Worm (Caenorhabditis elegans) whole organism, midembryonic: ENCODE results near the gene C43F9.5.

Experiments used
- T22C8.4 ChIP-seq: fragments of 200-800 bp; sonication (Bioruptor generic); IDR thresholded peaks from 2 replicates; pipeline ENCODE4 v1.3.6; 2022; ENCODE audit warnings: missing genetic modification characterization, missing compliant biosample characterization
- cog-1 ChIP-seq: sonication (generic microtip); optimal IDR thresholded peaks from 2 replicates; lab custom pipeline; 2016; ENCODE audit warnings: missing genetic modification characterization, missing compliant biosample characterization
- flt-1 ChIP-seq: fragments of 200-800 bp; sonication (Bioruptor generic); IDR thresholded peaks from 2 replicates; pipeline ENCODE4 v1.3.6; 2022; ENCODE audit warnings: missing genetic modification characterization, missing compliant biosample characterization
- klf-2 ChIP-seq: fragments of 200-800 bp; sonication (Bioruptor generic); conservative IDR thresholded peaks from 2 replicates; pipeline ENCODE4 v1.3.6; 2022; ENCODE audit warnings: missing genetic modification reagents, missing genetic modification characterization, missing compliant biosample characterization
- med-1 ChIP-seq: sonication (generic microtip); optimal IDR thresholded peaks from 2 replicates; lab custom pipeline; 2017; ENCODE audit warnings: missing genetic modification characterization, mild to moderate bottlenecking, missing compliant biosample characterization, antibody characterized with exemption, missing genetic modification reagents; ENCODE audit not compliant: insufficient read depth
- tab-1 ChIP-seq: fragments of 200-800 bp; sonication (Bioruptor generic); IDR thresholded peaks from 2 replicates; pipeline ENCODE4 v1.3.6; 2022; ENCODE audit warnings: missing genetic modification characterization, missing compliant biosample characterization
- ztf-23 ChIP-seq: fragments of 200-800 bp; sonication (Bioruptor generic); IDR thresholded peaks from 2 replicates; pipeline ENCODE4 v1.3.6; 2022; ENCODE audit warnings: missing genetic modification reagents, missing genetic modification characterization, missing compliant biosample characterization
- ztf-29 ChIP-seq: fragments of 200-800 bp; sonication (Bioruptor generic); IDR thresholded peaks from 2 replicates; pipeline ENCODE4 v1.3.6; 2022; ENCODE audit warnings: missing genetic modification reagents, missing genetic modification characterization, missing compliant biosample characterization

DNA sequence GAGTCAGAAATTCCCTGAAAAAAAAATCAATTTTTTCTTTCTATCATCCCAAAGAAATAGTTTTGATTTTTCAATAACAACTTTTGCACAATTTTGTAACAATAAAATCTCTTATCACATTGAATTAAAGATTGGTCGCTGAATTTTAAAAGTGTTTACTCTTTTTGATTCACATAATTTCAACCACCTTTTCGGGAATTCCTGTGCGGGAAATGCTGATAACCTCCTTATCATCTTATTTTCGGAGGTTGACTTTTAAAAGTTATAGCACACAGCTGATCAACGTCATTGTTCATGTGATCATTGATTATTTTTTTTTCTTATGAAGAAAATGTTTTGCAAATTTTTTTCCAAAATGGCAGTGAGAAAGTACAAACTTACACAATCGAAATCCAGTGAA is 47.2 kb downstream of the C43F9.5 start:
- TF ChIP-seq tab-1 (GFP tag; lab: Robert Waterston, UW) (no peak), ztf-23 (GFP tag; lab: Robert Waterston, UW) (no peak), med-1 (no peak), ztf-29 (GFP tag; lab: Robert Waterston, UW) (no peak), flt-1 (GFP tag; lab: Robert Waterston, UW) (no peak), cog-1 (no peak), klf-2 (no peak), T22C8.4 (no peak)
